Fruit fly (Drosophila melanogaster) whole organism, embryonic: ENCODE results near the gene CG15888.

Experiments used
- CG18476 ChIP-seq: fragments of 200-800 bp; sonication (Bioruptor generic); optimal IDR thresholded peaks from 2 replicates; lab custom pipeline; 2016; ENCODE audit warnings: missing biosample characterization, mild to moderate bottlenecking, missing genetic modification characterization
- CG30403 ChIP-seq: fragments of 200-800 bp; sonication (Bioruptor generic); optimal IDR thresholded peaks from 3 replicates; lab custom pipeline; 2016; ENCODE audit warnings: missing biosample characterization, missing genetic modification characterization
- bbx ChIP-seq: fragments of 200-800 bp; sonication (Bioruptor generic); IDR thresholded peaks from 2 replicates; pipeline ENCODE4 v1.3.6; 2022; ENCODE audit warnings: missing biosample characterization, missing genetic modification characterization; ENCODE audit not compliant: partially characterized antibody
- gro ChIP-seq: fragments of 200-800 bp; sonication (Bioruptor generic); optimal IDR thresholded peaks from 2 replicates; lab custom pipeline; 2016; ENCODE audit warnings: missing biosample characterization, missing genetic modification characterization
- pan ChIP-seq, 4 experiments: fragments of >200 bp in 3 of 4; fragments of 200-800 bp in 1 of 4; sonication (Bioruptor generic) in 1 of 4; optimal IDR thresholded peaks in 3 of 4; IDR thresholded peaks in 1 of 4; 2 replicates each; pipeline versions ENCODE4 v1.3.6 to Lab custom; 2017 to 2022; ENCODE audit warnings: missing biosample characterization in 2 of 4, missing genetic modification characterization in 2 of 4, mixed read lengths in 1 of 4
- pb ChIP-seq: fragments of 200-800 bp; sonication (Bioruptor generic); optimal IDR thresholded peaks from 3 replicates; lab custom pipeline; 2016; ENCODE audit warnings: missing biosample characterization, missing genetic modification characterization
- tll ChIP-seq, 2 experiments: fragments of 200-800 bp in 1 of 2; fragments of >200 bp in 1 of 2; sonication (Bioruptor generic) in 1 of 2; optimal IDR thresholded peaks; 2 replicates each; lab custom pipeline; 2017 to 2019; ENCODE audit warnings: missing biosample characterization in 2 of 2, missing genetic modification characterization in 2 of 2, mild to moderate bottlenecking in 1 of 2, moderate library complexity in 1 of 2
- trem ChIP-seq: fragments of 200-800 bp; optimal IDR thresholded peaks from 3 replicates; lab custom pipeline; 2019; ENCODE audit warnings: missing biosample characterization, mild to moderate bottlenecking, missing genetic modification characterization, moderate library complexity
- zfh1 ChIP-seq: fragments of 200-800 bp; sonication (Bioruptor generic); IDR thresholded peaks from 3 replicates; pipeline ENCODE4 v1.3.6; 2022; ENCODE audit warnings: missing biosample characterization, missing genetic modification characterization

DNA sequence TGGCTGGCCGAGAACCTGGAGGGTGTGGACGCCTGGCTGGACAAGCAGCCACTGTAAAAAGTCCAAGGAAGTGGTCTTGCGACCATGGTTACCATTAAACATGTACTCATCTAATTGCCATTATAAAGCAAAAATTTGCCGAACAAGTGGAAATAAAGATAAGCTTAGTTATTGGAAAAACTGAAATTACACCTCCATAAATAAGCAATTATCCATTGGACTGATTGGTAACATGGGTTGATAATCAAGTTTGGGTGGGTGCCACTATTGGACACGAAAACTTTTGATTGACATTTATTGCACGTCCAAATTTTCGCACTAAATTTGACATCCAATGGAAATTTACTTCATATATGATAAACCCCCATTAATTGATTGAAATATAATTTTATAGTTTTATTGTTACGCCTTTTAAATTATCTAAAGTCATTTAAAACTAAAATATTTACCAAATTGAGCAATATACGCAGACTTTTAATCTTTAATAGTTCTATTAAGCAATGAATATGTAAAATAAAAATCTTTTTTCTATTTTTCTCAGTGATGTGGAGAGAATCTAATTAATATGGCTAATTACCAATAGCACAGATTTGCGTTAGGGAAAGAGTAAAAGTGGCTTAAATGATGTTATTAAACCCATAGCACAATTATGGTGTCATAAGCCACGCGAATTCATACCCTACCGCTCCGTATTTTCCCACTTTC is 11.9 kb upstream of the CG15888 start, which contains the start of gene CG8774:
- TF ChIP-seq pan (optimal IDR thresholded peaks at IDR 0.05; lab: Kevin White, UChicago) (no peak), pan (GFP tag; optimal IDR thresholded peaks at IDR 0.05 in 1 of 2, IDR thresholded peaks at IDR 0.05 in 1 of 2) (no peak), zfh1 (GFP tag; lab: Robert Waterston, UW) (no peak), gro (GFP tag; lab: Kevin White, UChicago) (no peak), CG18476 (GFP tag; lab: Kevin White, UChicago) (no peak), CG30403 (GFP tag; lab: Kevin White, UChicago) (no peak), bbx (GFP tag; lab: Robert Waterston, UW) (no peak), trem (tag; lab: Kevin White, UChicago) (no peak), pb (no peak), tll (GFP tag; optimal IDR thresholded peaks at IDR 0.05; lab: Kevin White, UChicago) (no peak)
